Worm (Caenorhabditis elegans): ENCODE measurements around the gene F07A11.5.

F07A11.5 gene

ce11 chrII:11629957-11630356 lies 17.9 kb downstream of the F07A11.5 start (continued):
- TF ChIP-seq nhr-25 (tag; optimal IDR thresholded peaks at IDR 0.05; ENCODE audit: borderline replicate concordance, insufficient read depth) (no peak), saeg-2 (GFP tag; IDR thresholded peaks at IDR 0.05) (no peak), mdl-1 (tag; optimal IDR thresholded peaks at IDR 0.05) (peak in 1 of 2 experiments; percentile 10), zag-1 (tag; optimal IDR thresholded peaks at IDR 0.05) (no peak), unc-130 (GFP tag; optimal IDR thresholded peaks at IDR 0.05) (no peak), zip-2 (tag; optimal IDR thresholded peaks at IDR 0.05) (no peak), F49E8.2 (tag; optimal IDR thresholded peaks at IDR 0.05; ENCODE audit: borderline replicate concordance) (no peak), dve-1 (tag; optimal IDR thresholded peaks at IDR 0.05; ENCODE audit: insufficient read depth) (no peak), ceh-32 (tag; optimal IDR thresholded peaks at IDR 0.05; ENCODE audit: poor library complexity) (no peak), daf-12 (tag; optimal IDR thresholded peaks at IDR 0.05) (no peak), unc-62 (GFP tag; optimal IDR thresholded peaks at IDR 0.05 in 1 of 2) (peak in 1 of 2 experiments; percentile 86), unc-62 (tag; optimal IDR thresholded peaks at IDR 0.05) (no peak), tag-97 (GFP tag; IDR thresholded peaks at IDR 0.05) (no peak), mep-1 (tag; optimal IDR thresholded peaks at IDR 0.05) (peak; percentile 41)

ce11 chrII:11632689-11633088 lies 20.6 kb downstream of the F07A11.5 start:
- TF ChIP-seq mep-1 (tag; optimal IDR thresholded peaks at IDR 0.05): peak; percentile 52
- TF ChIP-seq nhr-28 (tag; optimal IDR thresholded peaks at IDR 0.05): peak; percentile 47
- peak; percentile 49 for TF ChIP-seq hlh-30 (tag; optimal IDR thresholded peaks at IDR 0.05; ENCODE audit: insufficient read depth)
- no peak for TF ChIP-seq ceh-20 (GFP tag; IDR thresholded peaks at IDR 0.05)
- TF ChIP-seq ZK546.5 (tag; optimal IDR thresholded peaks at IDR 0.05): no peak
- peak; percentile 91 for TF ChIP-seq aha-1 (tag)
- TF ChIP-seq set-16 (GFP tag; IDR thresholded peaks at IDR 0.05): peak; percentile 26; the same call in 1 of the 2 replicates
- TF ChIP-seq fkh-10 (GFP tag; optimal IDR thresholded peaks at IDR 0.05): peak; percentile 29
- TF ChIP-seq F26F4.8 (GFP tag; conservative IDR thresholded peaks at IDR 0.05): no peak
- no peak for TF ChIP-seq unc-39 (tag; optimal IDR thresholded peaks at IDR 0.05)
- TF ChIP-seq dmd-6 (GFP tag; IDR thresholded peaks at IDR 0.05): peak; percentile 48
- TF ChIP-seq lsy-2 (tag; optimal IDR thresholded peaks at IDR 0.05): peak in 1 of 2 experiments; percentile 41
- TF ChIP-seq nhr-25 (tag; optimal IDR thresholded peaks at IDR 0.05; ENCODE audit: borderline replicate concordance, insufficient read depth): peak; percentile 5
- TF ChIP-seq ctbp-1 (GFP tag; IDR thresholded peaks at IDR 0.05): 0 out of 2 replicates have a peak, but pooled peaks have one; percentile 42
- peak; percentile 27 for TF ChIP-seq mxl-3 (GFP tag; optimal IDR thresholded peaks at IDR 0.05)
- TF ChIP-seq dve-1 (tag; optimal IDR thresholded peaks at IDR 0.05; ENCODE audit: insufficient read depth): peak; percentile 50
- TF ChIP-seq nhr-77 (tag; optimal IDR thresholded peaks at IDR 0.05): peak; percentile 51
- peak; percentile 33 for TF ChIP-seq mes-2 (tag; optimal IDR thresholded peaks at IDR 0.05; ENCODE audit: poor library complexity, severe bottlenecking)
- TF ChIP-seq hmg-1.1 (GFP tag; IDR thresholded peaks at IDR 0.05): peak; percentile 83
- peak; percentile 41 for TF ChIP-seq rbr-2 (tag; optimal IDR thresholded peaks at IDR 0.05)
- no peak for TF ChIP-seq pha-4 (GFP tag; IDR thresholded peaks at IDR 0.05)
- no peak for TF ChIP-seq pha-4 (tag; optimal IDR thresholded peaks at IDR 0.05)
- peak; percentile 6 for TF ChIP-seq nhr-48 (tag; optimal IDR thresholded peaks at IDR 0.05)
- no peak for TF ChIP-seq snpc-4 (tag; optimal IDR thresholded peaks at IDR 0.05)
- TF ChIP-seq hlh-11 (tag; optimal IDR thresholded peaks at IDR 0.05): peak; percentile 53
- no peak for TF ChIP-seq daf-16 (GFP tag; optimal IDR thresholded peaks at IDR 0.05)
- peak; percentile 40 for TF ChIP-seq daf-16 (tag; optimal IDR thresholded peaks at IDR 0.05)
- TF ChIP-seq mdl-1 (tag; optimal IDR thresholded peaks at IDR 0.05): peak in 1 of 2 experiments; percentile 63
- peak in 1 of 2 experiments; percentile 16 for TF ChIP-seq hif-1 (tag; optimal IDR thresholded peaks at IDR 0.05)

ce11 chrII:11633509-11633908 lies 21.4 kb downstream of the F07A11.5 start, which contains the start of gene din-1:
TSS of gene din-1 (minus strand) at chrII:11633609.
- TF ChIP-seq mes-2 (tag; optimal IDR thresholded peaks at IDR 0.05; ENCODE audit: poor library complexity, severe bottlenecking) (no peak), ztf-11 (tag; optimal IDR thresholded peaks at IDR 0.05) (no peak), Y75B8A.6 (GFP tag; IDR thresholded peaks at IDR 0.05) (no peak), nhr-28 (tag; optimal IDR thresholded peaks at IDR 0.05) (no peak), lim-7 (GFP tag; IDR thresholded peaks at IDR 0.05) (no peak), daf-12 (tag; optimal IDR thresholded peaks at IDR 0.05) (no peak), dmd-8 (GFP tag; IDR thresholded peaks at IDR 0.05) (no peak), lin-1 (GFP tag; IDR thresholded peaks at IDR 0.05) (no peak), sdz-12 (GFP tag; optimal IDR thresholded peaks at IDR 0.05) (no peak), lin-39 (tag; optimal IDR thresholded peaks at IDR 0.05) (no peak), zfp-3 (GFP tag; conservative IDR thresholded peaks at IDR 0.05) (no peak), zip-11 (GFP tag; IDR thresholded peaks at IDR 0.05) (no peak), pqm-1 (tag; optimal IDR thresholded peaks at IDR 0.05) (no peak), ceh-32 (tag; optimal IDR thresholded peaks at IDR 0.05; ENCODE audit: poor library complexity) (no peak), F10B5.3 (tag; optimal IDR thresholded peaks at IDR 0.05) (no peak)

Data from whole organism, L4 larva.